Worm (Caenorhabditis elegans): ENCODE measurements around the gene C13A10.1.

DNA sequence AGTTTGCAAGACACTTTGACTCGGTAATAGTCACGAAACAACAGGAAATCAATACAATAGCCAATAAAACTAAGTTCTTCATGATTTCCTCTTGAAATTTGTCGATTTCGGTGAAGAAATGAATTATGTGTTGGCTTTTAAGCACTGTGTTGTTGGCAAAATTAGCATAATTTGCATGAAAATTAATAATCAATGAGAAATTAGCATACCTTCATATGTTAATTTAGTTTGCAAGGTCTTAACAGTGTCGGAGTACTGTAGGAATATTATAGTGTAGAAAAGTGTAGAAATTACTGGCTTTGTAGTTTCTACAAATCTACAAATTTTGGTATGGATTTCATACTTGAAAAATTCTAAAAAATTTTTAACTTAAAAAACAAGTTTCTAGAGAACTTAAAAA lies 26.2 kb upstream of the C13A10.1 start, which contains the start of gene F54D12.9:
- no peak for TF ChIP-seq nhr-76 (tag; optimal IDR thresholded peaks at IDR 0.05)
- TF ChIP-seq sptf-1 (tag; optimal IDR thresholded peaks at IDR 0.05): no peak
- no peak for TF ChIP-seq skn-1 (tag; optimal IDR thresholded peaks at IDR 0.05)
- no peak for TF ChIP-seq efl-1 (optimal IDR thresholded peaks at IDR 0.05)
- no peak for TF ChIP-seq efl-1 (GFP tag; optimal IDR thresholded peaks at IDR 0.05 in 1 of 2)
- TF ChIP-seq lin-13 (GFP tag; optimal IDR thresholded peaks at IDR 0.05): no peak

Measured in whole organism, L1 larva.